Fruit fly (Drosophila melanogaster) whole organism, embryonic: ENCODE measurements around the gene CG6254.

Experiments
- Antp ChIP-seq: fragments of 200-800 bp; sonication (Bioruptor generic); optimal IDR thresholded peaks from 3 replicates; lab custom pipeline; 2016; ENCODE audit warnings: missing biosample characterization, missing genetic modification characterization
- B-H2 ChIP-seq: fragments of 200-800 bp; sonication (Bioruptor generic); optimal IDR thresholded peaks from 2 replicates; lab custom pipeline; 2018; ENCODE audit warnings: missing biosample characterization, mild to moderate bottlenecking, missing genetic modification characterization
- CG10274 ChIP-seq: fragments of 200-800 bp; sonication (Bioruptor generic); optimal IDR thresholded peaks from 3 replicates; lab custom pipeline; 2017; ENCODE audit warnings: missing biosample characterization, mild to moderate bottlenecking, missing genetic modification characterization
- CG10366 ChIP-seq: fragments of 200-800 bp; sonication (Bioruptor generic); IDR thresholded peaks from 2 replicates; pipeline ENCODE4 v1.3.6; 2022; ENCODE audit warnings: missing biosample characterization, missing genetic modification characterization
- CG10543 ChIP-seq: fragments of 200-800 bp; sonication (Bioruptor generic); optimal IDR thresholded peaks from 3 replicates; lab custom pipeline; 2017; ENCODE audit warnings: missing biosample characterization, mild to moderate bottlenecking, missing genetic modification characterization, moderate library complexity
- CG11247 ChIP-seq: fragments of 200-800 bp; sonication (Bioruptor generic); IDR thresholded peaks from 2 replicates; pipeline ENCODE4 v1.3.6; 2022; ENCODE audit warnings: missing biosample characterization, missing genetic modification characterization
- CG11723 ChIP-seq: fragments of 200-800 bp; sonication (Bioruptor generic); optimal IDR thresholded peaks from 2 replicates; lab custom pipeline; 2017; ENCODE audit warnings: missing biosample characterization, mild to moderate bottlenecking, missing genetic modification characterization
- CG12299 ChIP-seq: fragments of 200-800 bp; sonication (Bioruptor generic); optimal IDR thresholded peaks from 2 replicates; lab custom pipeline; 2018; ENCODE audit warnings: missing biosample characterization, mild to moderate bottlenecking, missing genetic modification characterization
- CG12769 ChIP-seq: fragments of 200-800 bp; sonication (Bioruptor generic); optimal IDR thresholded peaks from 2 replicates; lab custom pipeline; 2019; ENCODE audit warnings: missing biosample characterization, mild to moderate bottlenecking, missing genetic modification characterization, moderate library complexity
- CG13894 ChIP-seq: fragments of 200-800 bp; sonication (Bioruptor generic); optimal IDR thresholded peaks from 3 replicates; lab custom pipeline; 2018; ENCODE audit warnings: missing biosample characterization, mild to moderate bottlenecking, missing genetic modification characterization, moderate library complexity
- CG15011 ChIP-seq: fragments of 200-800 bp; sonication (Bioruptor generic); optimal IDR thresholded peaks from 3 replicates; lab custom pipeline; 2018; ENCODE audit warnings: missing biosample characterization, mild to moderate bottlenecking, missing genetic modification characterization
- CG15269 ChIP-seq: fragments of 200-800 bp; sonication (Bioruptor generic); optimal IDR thresholded peaks from 2 replicates; lab custom pipeline; 2018; ENCODE audit warnings: missing biosample characterization, mild to moderate bottlenecking, missing genetic modification characterization, moderate library complexity
- CG15514 ChIP-seq: fragments of 200-800 bp; sonication (Bioruptor generic); optimal IDR thresholded peaks from 3 replicates; lab custom pipeline; 2017; ENCODE audit warnings: missing biosample characterization, missing genetic modification characterization, mild to moderate bottlenecking, moderate library complexity, missing genetic modification reagents
- CG16813 ChIP-seq: fragments of 200-800 bp; sonication (Bioruptor generic); IDR thresholded peaks from 3 replicates; pipeline ENCODE4 v1.3.6; 2022; ENCODE audit warnings: missing biosample characterization, missing genetic modification characterization; ENCODE audit not compliant: partially characterized antibody
- CG17361 ChIP-seq: fragments of 200-800 bp; sonication (Bioruptor generic); IDR thresholded peaks from 3 replicates; pipeline ENCODE4 v1.3.6; 2022; ENCODE audit warnings: missing biosample characterization, missing genetic modification characterization
- CG17912 ChIP-seq: fragments of 200-800 bp; sonication (Bioruptor generic); optimal IDR thresholded peaks from 2 replicates; lab custom pipeline; 2018; ENCODE audit warnings: missing biosample characterization, mild to moderate bottlenecking, missing genetic modification characterization
- CG2116 ChIP-seq: fragments of 200-800 bp; sonication (Bioruptor generic); optimal IDR thresholded peaks from 3 replicates; lab custom pipeline; 2018; ENCODE audit warnings: missing biosample characterization, mild to moderate bottlenecking, missing genetic modification characterization
- CG2199 ChIP-seq: fragments of 200-800 bp; sonication (Bioruptor generic); IDR thresholded peaks from 3 replicates; pipeline ENCODE4 v1.3.6; 2022; ENCODE audit warnings: missing biosample characterization, missing genetic modification characterization
- CG34376 ChIP-seq: fragments of 200-800 bp; sonication (Bioruptor generic); optimal IDR thresholded peaks from 2 replicates; lab custom pipeline; 2018; ENCODE audit warnings: missing biosample characterization, mild to moderate bottlenecking, missing genetic modification characterization
- CG3995 ChIP-seq: fragments of 200-800 bp; sonication (Bioruptor generic); optimal IDR thresholded peaks from 3 replicates; lab custom pipeline; 2016; ENCODE audit warnings: missing biosample characterization, missing genetic modification characterization
- CG6791 ChIP-seq: fragments of 200-800 bp; sonication (Bioruptor generic); IDR thresholded peaks from 3 replicates; pipeline ENCODE4 v1.3.6; 2022; ENCODE audit warnings: missing biosample characterization, missing genetic modification characterization; ENCODE audit not compliant: partially characterized antibody
- CG8478 ChIP-seq: fragments of >200 bp; optimal IDR thresholded peaks from 2 replicates; lab custom pipeline; 2018
- CG9797 ChIP-seq: fragments of 200-800 bp; sonication (Bioruptor generic); optimal IDR thresholded peaks from 3 replicates; lab custom pipeline; 2018; ENCODE audit warnings: missing biosample characterization, mild to moderate bottlenecking, missing genetic modification characterization
- Camta ChIP-seq: fragments of 200-800 bp; sonication (Bioruptor generic); optimal IDR thresholded peaks from 2 replicates; lab custom pipeline; 2016; ENCODE audit warnings: missing biosample characterization, missing genetic modification characterization
- Dad ChIP-seq: fragments of 200-800 bp; sonication (Bioruptor generic); optimal IDR thresholded peaks from 3 replicates; lab custom pipeline; 2016; ENCODE audit warnings: missing biosample characterization, missing genetic modification characterization
- Fer3 ChIP-seq: fragments of 200-800 bp; sonication (Bioruptor generic); optimal IDR thresholded peaks from 2 replicates; lab custom pipeline; 2018; ENCODE audit warnings: missing biosample characterization, mild to moderate bottlenecking, missing genetic modification characterization, moderate library complexity
- Hmr ChIP-seq: fragments of 200-800 bp; sonication (Bioruptor generic); optimal IDR thresholded peaks from 3 replicates; lab custom pipeline; 2017; ENCODE audit warnings: mild to moderate bottlenecking, missing biosample characterization, missing genetic modification reagents, missing genetic modification characterization
- NK7.1 ChIP-seq: fragments of 200-800 bp; sonication (Bioruptor generic); optimal IDR thresholded peaks from 3 replicates; lab custom pipeline; 2016; ENCODE audit warnings: missing biosample characterization, missing genetic modification characterization
- Oaz ChIP-seq: fragments of 200-800 bp; sonication (Bioruptor generic); IDR thresholded peaks from 2 replicates; pipeline ENCODE4 v1.3.6; 2022; ENCODE audit warnings: missing biosample characterization, missing genetic modification characterization
- PHDP ChIP-seq: fragments of 200-800 bp; sonication (Bioruptor generic); optimal IDR thresholded peaks from 3 replicates; lab custom pipeline; 2018; ENCODE audit warnings: missing biosample characterization, mild to moderate bottlenecking, missing genetic modification characterization, moderate library complexity
- Pdp1 ChIP-seq, 2 experiments: fragments of 200-800 bp; sonication (Bioruptor generic); optimal IDR thresholded peaks; 3 replicates each; lab custom pipeline; 2016; ENCODE audit warnings: missing biosample characterization in 2 of 2, missing genetic modification characterization in 2 of 2, mild to moderate bottlenecking in 1 of 2, moderate library complexity in 1 of 2
- Scr ChIP-seq: fragments of 200-800 bp; sonication (Bioruptor generic); IDR thresholded peaks from 2 replicates; pipeline ENCODE4 v1.3.6; 2022; ENCODE audit warnings: missing biosample characterization, missing genetic modification characterization; ENCODE audit not compliant: partially characterized antibody
- al ChIP-seq: fragments of 200-800 bp; sonication (Bioruptor generic); IDR thresholded peaks from 2 replicates; pipeline ENCODE4 v1.3.6; 2022; ENCODE audit warnings: missing biosample characterization, missing genetic modification characterization
- ci ChIP-seq: fragments of 200-800 bp; sonication (Bioruptor generic); IDR thresholded peaks from 3 replicates; pipeline ENCODE4 v1.3.6; 2022; ENCODE audit warnings: missing biosample characterization, missing genetic modification characterization
- danr ChIP-seq: fragments of 200-800 bp; sonication (Bioruptor generic); IDR thresholded peaks from 2 replicates; pipeline ENCODE4 v1.3.6; 2022; ENCODE audit warnings: missing biosample characterization, missing genetic modification characterization
- dm ChIP-seq: fragments of 200-800 bp; sonication (Bioruptor generic); optimal IDR thresholded peaks from 3 replicates; lab custom pipeline; 2016; ENCODE audit warnings: missing biosample characterization, missing genetic modification characterization
- esg ChIP-seq: fragments of 200-800 bp; sonication (Bioruptor generic); conservative IDR thresholded peaks from 2 replicates; pipeline ENCODE4 v1.3.6; 2022; ENCODE audit warnings: missing biosample characterization, missing genetic modification characterization
- knrl ChIP-seq: fragments of 200-800 bp; sonication (Bioruptor generic); IDR thresholded peaks from 3 replicates; pipeline ENCODE4 v1.3.6; 2022; ENCODE audit warnings: missing biosample characterization, missing genetic modification characterization; ENCODE audit not compliant: partially characterized antibody
- lab ChIP-seq: fragments of 200-800 bp; sonication (Bioruptor generic); optimal IDR thresholded peaks from 3 replicates; lab custom pipeline; 2017; ENCODE audit warnings: missing biosample characterization, missing genetic modification characterization, mild to moderate bottlenecking, moderate library complexity, missing genetic modification reagents
- luna ChIP-seq: fragments of 200-800 bp; sonication (Bioruptor generic); optimal IDR thresholded peaks from 2 replicates; lab custom pipeline; 2016; ENCODE audit warnings: missing biosample characterization, missing genetic modification characterization
- oc ChIP-seq: fragments of 200-800 bp; sonication (Bioruptor generic); optimal IDR thresholded peaks from 2 replicates; lab custom pipeline; 2018; ENCODE audit warnings: missing biosample characterization, mild to moderate bottlenecking, missing genetic modification characterization, moderate library complexity
- prd ChIP-seq, 3 experiments: fragments of >200 bp in 2 of 3; fragments of 200-800 bp in 1 of 3; sonication (Bioruptor generic) in 1 of 3; optimal IDR thresholded peaks in 2 of 3; IDR thresholded peaks in 1 of 3; 2 replicates in 2 of 3; 3 replicates in 1 of 3; pipeline versions ENCODE4 v1.3.6 to Lab custom; 2017 to 2022; ENCODE audit warnings: missing biosample characterization in 1 of 3, missing genetic modification characterization in 1 of 3
- vfl ChIP-seq: fragments of 200-800 bp; sonication (Bioruptor generic); optimal IDR thresholded peaks from 2 replicates; lab custom pipeline; 2016; ENCODE audit warnings: missing biosample characterization, missing genetic modification characterization

Gene CG6254

DNA sequence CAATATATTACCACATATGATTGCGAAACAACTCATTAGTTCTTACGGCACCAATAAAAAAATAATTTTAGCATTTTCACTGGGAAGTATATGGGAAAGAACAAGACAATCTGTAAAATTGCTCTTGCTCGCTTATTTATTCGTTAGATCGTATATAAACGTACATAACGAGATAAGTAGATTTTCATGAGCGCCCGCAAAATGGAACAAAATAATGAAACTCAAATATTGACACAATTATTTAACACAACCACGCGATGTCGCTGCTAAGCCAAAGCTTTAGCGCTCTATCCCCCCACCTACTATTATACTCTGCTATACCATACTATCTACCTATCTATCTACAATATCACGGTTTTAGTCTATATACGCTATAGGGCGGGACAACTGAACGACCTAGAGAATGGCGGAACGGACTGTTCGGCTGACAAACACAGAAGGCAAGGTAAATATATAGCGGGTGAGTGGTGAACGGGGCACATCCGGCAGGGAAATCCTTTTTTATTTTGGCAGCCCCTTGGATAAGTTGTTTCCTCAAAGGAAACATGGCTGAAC, 30.1 kb downstream of the CG6254 start (continued):
- TF ChIP-seq CG10366 (GFP tag; lab: Robert Waterston, UW) (no peak), CG11723 (no peak), PHDP (tag; lab: Kevin White, UChicago) (peak; percentile 20), NK7.1 (GFP tag; lab: Kevin White, UChicago) (no peak), CG15011 (GFP tag; lab: Kevin White, UChicago) (no peak), CG12769 (tag; lab: Kevin White, UChicago) (no peak), CG8478 (no peak), lab (peak; percentile 39), al (no peak), Pdp1 (GFP tag; optimal IDR thresholded peaks at IDR 0.05; lab: Kevin White, UChicago) (peak in 1 of 2 experiments; percentile 87), CG16813 (GFP tag; lab: Robert Waterston, UW) (no peak), Fer3 (peak; percentile 8), CG10543 (GFP tag; lab: Kevin White, UChicago) (peak; percentile 25), CG10274 (GFP tag; lab: Kevin White, UChicago) (peak; percentile 7), ci (GFP tag; lab: Robert Waterston, UW) (0 out of 3 replicates have a peak, but pooled peaks have one; percentile 29), Hmr (GFP tag; lab: Kevin White, UChicago) (peak; percentile 30), CG9797 (no peak), CG12299 (tag; lab: Kevin White, UChicago) (no peak), CG6791 (GFP tag; lab: Robert Waterston, UW) (no peak), CG15269 (peak; percentile 10), Oaz (GFP tag; lab: Robert Waterston, UW) (no peak), CG15514 (GFP tag; lab: Kevin White, UChicago) (peak; percentile 16), CG2199 (GFP tag; lab: Robert Waterston, UW) (0 out of 3 replicates have a peak, but pooled peaks have one; percentile 8), B-H2 (peak; percentile 14), dm (GFP tag; lab: Kevin White, UChicago) (no peak), CG17361 (GFP tag; lab: Robert Waterston, UW) (no peak), knrl (no peak), Dad (no peak), Camta (no peak), CG11247 (GFP tag; lab: Robert Waterston, UW) (no peak), CG13894 (tag; lab: Kevin White, UChicago) (peak; percentile 91), oc (tag; lab: Kevin White, UChicago) (no peak), CG17912 (GFP tag; lab: Kevin White, UChicago) (no peak), Scr (GFP tag; lab: Robert Waterston, UW) (no peak), vfl (GFP tag; lab: Kevin White, UChicago) (no peak), CG34376 (GFP tag; lab: Kevin White, UChicago) (peak; percentile 35), luna (no peak), esg (GFP tag; lab: Robert Waterston, UW) (no peak), Antp (GFP tag; lab: Kevin White, UChicago) (no peak), CG3995 (GFP tag; lab: Kevin White, UChicago) (no peak), CG2116 (no peak), danr (GFP tag; lab: Robert Waterston, UW) (no peak), prd (optimal IDR thresholded peaks at IDR 0.05; lab: Kevin White, UChicago) (no peak), prd (GFP tag; IDR thresholded peaks at IDR 0.05; lab: Robert Waterston, UW) (no peak)
